Worm (Caenorhabditis elegans): ENCODE data around the gene F40G12.5.
"Not testable (repeated sequence)": the region's sequence is repeated elsewhere in the genome, so short reads cannot be mapped to it uniquely, and the experiment has no call there.

The F40G12.5 gene

ce11 chrV:14309632-14310031 is 39.0 kb upstream of the F40G12.5 start, which contains the start of gene F14D7.14:
TSS of gene F14D7.14 (plus strand) at chrV:14309932.
- TF ChIP-seq ztf-11, nhr-77, nhr-25 (tag; optimal IDR thresholded peaks at IDR 0.05): not testable (repeated sequence)

ce11 chrV:14308164-14308563 is 37.5 kb upstream of the F40G12.5 start, which contains the start of gene spig-5:
TSS of gene spig-5 (plus strand) at chrV:14308464.
- not testable (repeated sequence) for TF ChIP-seq nhr-28, elt-1, nhr-11 (tag; optimal IDR thresholded peaks at IDR 0.05)

- TF ChIP-seq aly-2, zag-1, nhr-11 (tag; optimal IDR thresholded peaks at IDR 0.05): not testable (repeated sequence)
These were observed 36.1 kb upstream of the F40G12.5 start, which contains the start of gene spig-4 for ce11 chrV:14306771-14307170. TSS of gene spig-4 (minus strand) at chrV:14306871.

ce11 chrV:14301076-14301475 is 30.4 kb upstream of the F40G12.5 start, which contains the start of gene F14D7.6:
TSS of gene F14D7.6 (plus strand) at chrV:14301413.
- TF ChIP-seq fkh-2 (tag; optimal IDR thresholded peaks at IDR 0.05) (no peak), elt-2 (tag; optimal IDR thresholded peaks at IDR 0.05) (peak; percentile 59), mml-1 (tag; optimal IDR thresholded peaks at IDR 0.05) (no peak), pqm-1 (tag; optimal IDR thresholded peaks at IDR 0.05) (peak; percentile 33), snpc-4 (tag; optimal IDR thresholded peaks at IDR 0.05) (no peak)

ce11 chrV:14299569-14300064 is 29.0 kb upstream of the F40G12.5 start, which contains the start of the genes spig-3 and F14D7.12:
TSS of gene spig-3 (minus strand) at chrV:14299669.
TSS of gene F14D7.12 (plus strand) at chrV:14300014.
- TF ChIP-seq unc-62 (GFP tag; optimal IDR thresholded peaks at IDR 0.05) (no peak), lin-39 (tag; optimal IDR thresholded peaks at IDR 0.05) (no peak), nhr-23 (tag; optimal IDR thresholded peaks at IDR 0.05) (no peak), ceh-9 (tag; optimal IDR thresholded peaks at IDR 0.05) (no peak), pqm-1 (tag; optimal IDR thresholded peaks at IDR 0.05) (no peak), ZK546.5 (tag; optimal IDR thresholded peaks at IDR 0.05) (no peak), egl-5 (tag; optimal IDR thresholded peaks at IDR 0.05) (no peak), nhr-12 (tag; optimal IDR thresholded peaks at IDR 0.05) (no peak), nhr-28 (tag; optimal IDR thresholded peaks at IDR 0.05) (no peak)

- TF ChIP-seq pha-4 (tag; optimal IDR thresholded peaks at IDR 0.05), result no peak
- no peak for TF ChIP-seq nfya-1 (tag; optimal IDR thresholded peaks at IDR 0.05; ENCODE audit: insufficient read depth)
- no peak for TF ChIP-seq skn-1 (tag; optimal IDR thresholded peaks at IDR 0.05)
- no peak for TF ChIP-seq snpc-4 (tag; optimal IDR thresholded peaks at IDR 0.05)
- TF ChIP-seq pqm-1 (tag; optimal IDR thresholded peaks at IDR 0.05), result no peak
- no peak for TF ChIP-seq mml-1 (tag; optimal IDR thresholded peaks at IDR 0.05)
- TF ChIP-seq ceh-9 (tag; optimal IDR thresholded peaks at IDR 0.05), result no peak
- no peak for TF ChIP-seq egl-5 (tag; optimal IDR thresholded peaks at IDR 0.05)
- TF ChIP-seq zag-1 (tag; optimal IDR thresholded peaks at IDR 0.05), result no peak
- no peak for TF ChIP-seq sea-2 (GFP tag; optimal IDR thresholded peaks at IDR 0.05)
- TF ChIP-seq fkh-10 (GFP tag; optimal IDR thresholded peaks at IDR 0.05), result no peak
- no peak for TF ChIP-seq nhr-76 (tag; optimal IDR thresholded peaks at IDR 0.05)
- TF ChIP-seq nhr-67 (tag; optimal IDR thresholded peaks at IDR 0.05), result no peak
- no peak for TF ChIP-seq nhr-11 (tag; optimal IDR thresholded peaks at IDR 0.05)
- TF ChIP-seq nhr-12 (tag; optimal IDR thresholded peaks at IDR 0.05), result no peak
- TF ChIP-seq lin-15B (tag; optimal IDR thresholded peaks at IDR 0.05), result no peak
- no peak for TF ChIP-seq jun-1 (tag; optimal IDR thresholded peaks at IDR 0.05)
These were observed 25.9 kb upstream of the F40G12.5 start, which contains the start of gene F14D7.3 for ce11 chrV:14296499-14296898. TSS of gene F14D7.3 (plus strand) at chrV:14296799.

- TF ChIP-seq egl-27 (tag; optimal IDR thresholded peaks at IDR 0.05) (no peak), eor-1 (tag; optimal IDR thresholded peaks at IDR 0.05) (no peak), pha-4 (tag; optimal IDR thresholded peaks at IDR 0.05) (no peak), nhr-12 (tag; optimal IDR thresholded peaks at IDR 0.05) (no peak), zag-1 (tag; optimal IDR thresholded peaks at IDR 0.05) (no peak), ceh-16 (tag; optimal IDR thresholded peaks at IDR 0.05) (no peak), nhr-43 (tag; optimal IDR thresholded peaks at IDR 0.05; ENCODE audit: poor library complexity, severe bottlenecking) (no peak), sea-2 (GFP tag; optimal IDR thresholded peaks at IDR 0.05) (no peak), skn-1 (tag; optimal IDR thresholded peaks at IDR 0.05) (no peak), elt-2 (tag; optimal IDR thresholded peaks at IDR 0.05) (no peak), nhr-23 (tag; optimal IDR thresholded peaks at IDR 0.05) (no peak), nhr-76 (tag; optimal IDR thresholded peaks at IDR 0.05) (no peak)
These were observed 23.8 kb upstream of the F40G12.5 start, which contains the start of gene F14D7.9 for ce11 chrV:14294396-14294795. TSS of gene F14D7.9 (plus strand) at chrV:14294696.
